Worm (Caenorhabditis elegans) whole organism, young adult: ENCODE measurements around the gene imb-2.
A peak's percentile ranks its signal among the peaks of the same experiment; 100 is the strongest.

Experiments
- B0336.3 ChIP-seq: fragments of 200-800 bp; sonication (Bioruptor generic); IDR thresholded peaks from 2 replicates; pipeline ENCODE4 v1.3.6; 2022; ENCODE audit warnings: missing genetic modification characterization, missing compliant biosample characterization
- F23B12.7 ChIP-seq: sonication (generic microtip); optimal IDR thresholded peaks from 2 replicates; lab custom pipeline; 2017; ENCODE audit warnings: missing genetic modification characterization, mild to moderate bottlenecking, missing compliant biosample characterization, antibody characterized with exemption, moderate library complexity; ENCODE audit not compliant: insufficient read depth
- F33H1.4 ChIP-seq: fragments of 200-800 bp; sonication (Bioruptor generic); IDR thresholded peaks from 2 replicates; pipeline ENCODE4 v1.3.6; 2022; ENCODE audit warnings: missing genetic modification reagents, missing genetic modification characterization, missing compliant biosample characterization
- F37B4.10 ChIP-seq: fragments of 200-800 bp; sonication (Bioruptor generic); IDR thresholded peaks from 2 replicates; pipeline ENCODE4 v1.3.6; 2022; ENCODE audit warnings: missing genetic modification characterization, missing compliant biosample characterization
- F39B2.1 ChIP-seq: fragments of 200-800 bp; sonication (Bioruptor generic); IDR thresholded peaks from 2 replicates; pipeline ENCODE4 v1.3.6; 2022; ENCODE audit warnings: missing genetic modification reagents, missing genetic modification characterization, missing compliant biosample characterization
- F57A8.1 ChIP-seq: fragments of 200-800 bp; sonication (Bioruptor generic); optimal IDR thresholded peaks from 2 replicates; lab custom pipeline; 2018; ENCODE audit warnings: mild to moderate bottlenecking, missing genetic modification characterization, moderate library complexity, missing compliant biosample characterization
- K11D2.4 ChIP-seq: fragments of 200-800 bp; sonication (Bioruptor generic); IDR thresholded peaks from 2 replicates; pipeline ENCODE4 v1.3.6; 2022; ENCODE audit warnings: missing genetic modification reagents, missing genetic modification characterization, missing compliant biosample characterization
- K12H6.12 ChIP-seq: fragments of 200-800 bp; sonication (Bioruptor generic); optimal IDR thresholded peaks from 2 replicates; lab custom pipeline; 2018; ENCODE audit warnings: mild to moderate bottlenecking, missing genetic modification characterization, missing compliant biosample characterization
- Y56A3A.18 ChIP-seq: fragments of 200-800 bp; sonication (Bioruptor generic); IDR thresholded peaks from 2 replicates; pipeline ENCODE4 v1.3.6; 2022; ENCODE audit warnings: missing genetic modification reagents, missing genetic modification characterization, missing compliant biosample characterization
- Y95B8A.8 ChIP-seq: fragments of 200-800 bp; sonication (Bioruptor generic); IDR thresholded peaks from 2 replicates; pipeline ENCODE4 v1.3.6; 2022; ENCODE audit warnings: missing genetic modification reagents, missing genetic modification characterization, missing compliant biosample characterization
- ZK185.1 ChIP-seq: sonication (generic microtip); optimal IDR thresholded peaks from 2 replicates; lab custom pipeline; 2016; ENCODE audit warnings: mild to moderate bottlenecking, missing genetic modification characterization, missing compliant biosample characterization; ENCODE audit not compliant: poor library complexity, severe bottlenecking
- ama-1 ChIP-seq, 3 experiments: fragments of 150-350 bp in 1 of 3; sonication (generic microtip) in 2 of 3; optimal IDR thresholded peaks; 2 replicates each; lab custom pipeline; 2014 to 2018; ENCODE audit warnings: missing biosample characterization in 2 of 3, missing genetic modification characterization in 2 of 3, missing genetic modification reagents in 2 of 3
- atf-7 ChIP-seq: sonication (generic microtip); optimal IDR thresholded peaks from 2 replicates; lab custom pipeline; 2017; ENCODE audit warnings: mild to moderate bottlenecking, missing genetic modification characterization, missing compliant biosample characterization
- attf-5 ChIP-seq: fragments of 200-800 bp; sonication (Bioruptor generic); optimal IDR thresholded peaks from 2 replicates; lab custom pipeline; 2018; ENCODE audit warnings: mild to moderate bottlenecking, missing genetic modification characterization, missing compliant biosample characterization
- cebp-1 ChIP-seq, 2 experiments: fragments of 200-800 bp in 1 of 2; sonication (Bioruptor generic) in 1 of 2; sonication (generic microtip) in 1 of 2; IDR thresholded peaks in 1 of 2; optimal IDR thresholded peaks in 1 of 2; 2 replicates each; pipeline versions ENCODE4 v1.3.6 to Lab custom; 2017 to 2022; ENCODE audit warnings: missing compliant biosample characterization in 2 of 2, missing genetic modification characterization in 2 of 2, mild to moderate bottlenecking in 1 of 2, missing genetic modification reagents in 1 of 2, moderate library complexity in 1 of 2
- cebp-2 ChIP-seq: fragments of 200-800 bp; sonication (Bioruptor generic); IDR thresholded peaks from 2 replicates; pipeline ENCODE4 v1.3.6; 2022; ENCODE audit warnings: missing genetic modification characterization, missing compliant biosample characterization
- dox-1 ChIP-seq: fragments of 200-800 bp; sonication (Bioruptor generic); IDR thresholded peaks from 2 replicates; pipeline ENCODE4 v1.3.6; 2022; ENCODE audit warnings: missing genetic modification reagents, missing genetic modification characterization, missing compliant biosample characterization
- dpl-1 ChIP-seq: fragments of 150-350 bp; optimal IDR thresholded peaks from 2 replicates; lab custom pipeline; 2014; ENCODE audit warnings: missing biosample characterization, missing genetic modification reagents, missing genetic modification characterization
- efl-1 ChIP-seq: fragments of 150-350 bp; optimal IDR thresholded peaks from 2 replicates; lab custom pipeline; 2014; ENCODE audit warnings: missing biosample characterization, missing genetic modification reagents, missing genetic modification characterization
- ekl-4 ChIP-seq: fragments of 200-800 bp; sonication (Bioruptor generic); IDR thresholded peaks from 2 replicates; pipeline ENCODE4 v1.3.6; 2022; ENCODE audit warnings: missing genetic modification reagents, missing genetic modification characterization, missing compliant biosample characterization
- him-1 ChIP-seq: sonication (generic microtip); optimal IDR thresholded peaks from 2 replicates; lab custom pipeline; 2016; ENCODE audit warnings: missing genotype, missing genetic modification reagents, missing genetic modification characterization, missing compliant biosample characterization
- hmg-1.2 ChIP-seq: fragments of 200-800 bp; sonication (Bioruptor generic); IDR thresholded peaks from 2 replicates; pipeline ENCODE4 v1.3.6; 2022; ENCODE audit warnings: missing genetic modification reagents, missing genetic modification characterization, missing compliant biosample characterization
- lag-1 ChIP-seq: fragments of 200-800 bp; sonication (Bioruptor generic); IDR thresholded peaks from 2 replicates; pipeline ENCODE4 v1.3.6; 2022; ENCODE audit warnings: missing genetic modification reagents, missing genetic modification characterization, missing compliant biosample characterization
- let-526 ChIP-seq: fragments of 200-800 bp; sonication (Bioruptor generic); IDR thresholded peaks from 2 replicates; pipeline ENCODE4 v1.3.6; 2022; ENCODE audit warnings: missing genetic modification reagents, missing genetic modification characterization, missing compliant biosample characterization
- let-607 ChIP-seq, 2 experiments: fragments of 200-800 bp in 1 of 2; sonication (Bioruptor generic) in 1 of 2; sonication (generic microtip) in 1 of 2; optimal IDR thresholded peaks; 2 replicates each; lab custom pipeline; 2016 to 2018; ENCODE audit warnings: mild to moderate bottlenecking in 2 of 2, missing compliant biosample characterization in 2 of 2, missing genetic modification characterization in 2 of 2, moderate library complexity in 2 of 2, missing genotype in 1 of 2
- lin-35 ChIP-seq, 3 experiments: fragments of 150-350 bp in 2 of 3; sonication (generic microtip) in 1 of 3; optimal IDR thresholded peaks; 2 replicates each; lab custom pipeline; 2014 to 2018; ENCODE audit warnings: missing biosample characterization in 3 of 3, missing genetic modification characterization in 3 of 3, missing genetic modification reagents in 3 of 3
- lin-40 ChIP-seq: sonication (generic microtip); optimal IDR thresholded peaks from 2 replicates; lab custom pipeline; 2016; ENCODE audit warnings: missing genetic modification characterization, mild to moderate bottlenecking, missing compliant biosample characterization, missing genotype, missing genetic modification reagents
- lin-54 ChIP-seq: fragments of 200-800 bp; sonication (Bioruptor generic); optimal IDR thresholded peaks from 2 replicates; lab custom pipeline; 2018; ENCODE audit warnings: mild to moderate bottlenecking, missing genetic modification characterization, missing compliant biosample characterization
- madf-10 ChIP-seq: sonication (generic microtip); optimal IDR thresholded peaks from 2 replicates; lab custom pipeline; 2016; ENCODE audit warnings: mild to moderate bottlenecking, missing genetic modification characterization, missing compliant biosample characterization
- madf-3 ChIP-seq: fragments of 200-800 bp; sonication (Bioruptor generic); IDR thresholded peaks from 2 replicates; pipeline ENCODE4 v1.3.6; 2022; ENCODE audit warnings: missing genetic modification reagents, missing genetic modification characterization, missing compliant biosample characterization
- mcd-1 ChIP-seq: fragments of 200-800 bp; sonication (Bioruptor generic); IDR thresholded peaks from 2 replicates; pipeline ENCODE4 v1.3.6; 2022; ENCODE audit warnings: missing genetic modification reagents, missing genetic modification characterization, missing compliant biosample characterization
- nhr-80 ChIP-seq: sonication (generic microtip); optimal IDR thresholded peaks from 2 replicates; lab custom pipeline; 2016; ENCODE audit warnings: missing genetic modification characterization, missing compliant biosample characterization
- pbrm-1 ChIP-seq: fragments of 200-800 bp; sonication (Bioruptor generic); IDR thresholded peaks from 2 replicates; pipeline ENCODE4 v1.3.6; 2022; ENCODE audit warnings: missing genetic modification reagents, missing genetic modification characterization, missing compliant biosample characterization
- snpc-1.3 ChIP-seq: sonication (generic microtip); optimal IDR thresholded peaks from 2 replicates; lab custom pipeline; 2017; ENCODE audit warnings: missing genetic modification characterization, mild to moderate bottlenecking, missing compliant biosample characterization, antibody characterized with exemption, moderate library complexity, missing genotype, missing genetic modification reagents; ENCODE audit not compliant: insufficient read depth
- snpc-3.4 ChIP-seq: sonication (generic microtip); optimal IDR thresholded peaks from 2 replicates; lab custom pipeline; 2017; ENCODE audit warnings: missing genetic modification characterization, mild to moderate bottlenecking, missing compliant biosample characterization, antibody characterized with exemption, moderate library complexity, missing genotype, missing genetic modification reagents
- snpc-4 ChIP-seq, 5 experiments: fragments of 150-350 bp in 1 of 5; sonication (generic microtip) in 4 of 5; optimal IDR thresholded peaks; 2 replicates each; lab custom pipeline; 2014 to 2018; ENCODE audit warnings: missing genetic modification characterization in 5 of 5, missing biosample characterization in 3 of 5, antibody characterized with exemption in 2 of 5, mild to moderate bottlenecking in 2 of 5, missing compliant biosample characterization in 2 of 5, missing genotype in 2 of 5, moderate library complexity in 2 of 5, missing genetic modification reagents in 1 of 5
- somi-1 ChIP-seq: fragments of 200-800 bp; sonication (Bioruptor generic); optimal IDR thresholded peaks from 2 replicates; lab custom pipeline; 2018; ENCODE audit warnings: mild to moderate bottlenecking, missing genetic modification characterization, missing compliant biosample characterization
- tbp1 ChIP-seq: fragments of 200-800 bp; sonication (Bioruptor generic); optimal IDR thresholded peaks from 2 replicates; lab custom pipeline; 2018; ENCODE audit warnings: mild to moderate bottlenecking, missing genetic modification characterization, missing compliant biosample characterization
- tlf-1 ChIP-seq: fragments of 200-800 bp; sonication (Bioruptor generic); optimal IDR thresholded peaks from 2 replicates; lab custom pipeline; 2018; ENCODE audit warnings: mild to moderate bottlenecking, missing genetic modification characterization, missing compliant biosample characterization
- ztf-18 ChIP-seq: sonication (generic microtip); optimal IDR thresholded peaks from 2 replicates; lab custom pipeline; 2016; ENCODE audit warnings: missing genotype, mild to moderate bottlenecking, missing genetic modification characterization, missing compliant biosample characterization
- ztf-26 ChIP-seq: sonication (generic microtip); optimal IDR thresholded peaks from 2 replicates; lab custom pipeline; 2017; ENCODE audit warnings: missing genetic modification characterization, missing compliant biosample characterization

Gene imb-2

ce11 chrII:14393766-14394165 lies 28.3 kb downstream of the imb-2 start:
- TF ChIP-seq let-526 (GFP tag; lab: Robert Waterston, UW) (no peak), F57A8.1 (GFP tag; lab: Kevin White, UChicago) (no peak), cebp-2 (GFP tag; lab: Robert Waterston, UW) (no peak), somi-1 (GFP tag; lab: Kevin White, UChicago) (no peak), ztf-26 (tag; lab: Kevin White, UChicago) (no peak), atf-7 (tag; lab: Kevin White, UChicago) (no peak), lag-1 (GFP tag; lab: Robert Waterston, UW) (no peak), him-1 (tag; lab: Kevin White, UChicago) (no peak)

- no peak for TF ChIP-seq F39B2.1 (GFP tag; lab: Robert Waterston, UW)
- TF ChIP-seq F33H1.4 (GFP tag; lab: Robert Waterston, UW), result peak; percentile 34; the same call in 1 of the 2 replicates
- peak; percentile 95 for TF ChIP-seq mcd-1 (GFP tag; lab: Robert Waterston, UW)
- TF ChIP-seq Y95B8A.8 (GFP tag; lab: Robert Waterston, UW), result no peak
- peak; percentile 41 for TF ChIP-seq dpl-1 (GFP tag; lab: Kevin White, UChicago)
- TF ChIP-seq K12H6.12 (tag; lab: Kevin White, UChicago), result peak; percentile 58
- TF ChIP-seq hmg-1.2, result peak; percentile 54
- TF ChIP-seq snpc-4 (GFP tag; optimal IDR thresholded peaks at IDR 0.05; lab: Kevin White, UChicago), result no peak
- TF ChIP-seq snpc-4 (tag; optimal IDR thresholded peaks at IDR 0.05; lab: Kevin White, UChicago), result peak; percentile 45 to 65 (median 51)
- peak in 1 of 3 experiments; percentile 87 for TF ChIP-seq lin-35 (GFP tag; optimal IDR thresholded peaks at IDR 0.05; lab: Kevin White, UChicago)
- TF ChIP-seq tbp1 (GFP tag; lab: Kevin White, UChicago), result peak; percentile 3
- TF ChIP-seq ztf-18, result peak; percentile 28
- TF ChIP-seq madf-3 (GFP tag; lab: Robert Waterston, UW), result peak; percentile 98
- peak; percentile 94 for TF ChIP-seq attf-5 (GFP tag; lab: Kevin White, UChicago)
- TF ChIP-seq somi-1 (GFP tag; lab: Kevin White, UChicago), result no peak
- TF ChIP-seq lin-40 (tag; lab: Kevin White, UChicago), result peak; percentile 65
- peak; percentile 49 for TF ChIP-seq nhr-80 (tag; lab: Kevin White, UChicago)
- TF ChIP-seq F37B4.10 (GFP tag; lab: Robert Waterston, UW), result no peak
- peak; percentile 73 for TF ChIP-seq ztf-26 (tag; lab: Kevin White, UChicago)
- no peak for TF ChIP-seq snpc-1.3
- peak; percentile 80 to 87 for TF ChIP-seq let-607 (tag; optimal IDR thresholded peaks at IDR 0.05; lab: Kevin White, UChicago)
- peak; percentile 16 for TF ChIP-seq efl-1 (GFP tag; lab: Kevin White, UChicago)
- TF ChIP-seq ZK185.1 (tag; lab: Kevin White, UChicago), result peak; percentile 60
- peak; percentile 29; the same call in 1 of the 2 replicates for TF ChIP-seq cebp-1 (GFP tag; IDR thresholded peaks at IDR 0.05; lab: Robert Waterston, UW)
- TF ChIP-seq cebp-1 (tag; optimal IDR thresholded peaks at IDR 0.05; lab: Kevin White, UChicago), result peak; percentile 84
- no peak for TF ChIP-seq ama-1 (optimal IDR thresholded peaks at IDR 0.05; lab: Kevin White, UChicago)
- TF ChIP-seq ama-1 (GFP tag; optimal IDR thresholded peaks at IDR 0.05; lab: Kevin White, UChicago), result peak in 1 of 2 experiments; percentile 5
- TF ChIP-seq him-1 (tag; lab: Kevin White, UChicago), result no peak
- no peak for TF ChIP-seq Y56A3A.18
- peak; percentile 36; the same call in 1 of the 2 replicates for TF ChIP-seq dox-1 (GFP tag; lab: Robert Waterston, UW)
- peak; percentile 15 for TF ChIP-seq snpc-3.4 (tag; lab: Kevin White, UChicago)
- 0 out of 2 replicates have a peak, but pooled peaks have one; percentile 32 for TF ChIP-seq K11D2.4 (GFP tag; lab: Robert Waterston, UW)
- peak; percentile 56 for TF ChIP-seq madf-10 (tag; lab: Kevin White, UChicago)
- 0 out of 2 replicates have a peak, but pooled peaks have one; percentile 26 for TF ChIP-seq B0336.3 (GFP tag; lab: Robert Waterston, UW)
- TF ChIP-seq ekl-4 (GFP tag; lab: Robert Waterston, UW), result peak; percentile 83
- TF ChIP-seq pbrm-1 (GFP tag; lab: Robert Waterston, UW), result peak; percentile 49; the same call in 1 of the 2 replicates
- TF ChIP-seq F23B12.7 (tag; lab: Kevin White, UChicago), result peak; percentile 56
- TF ChIP-seq lin-54, result peak; percentile 68
- TF ChIP-seq tlf-1, result peak; percentile 34
- TF ChIP-seq, all 124 proteins: peak for 29
These were observed 34.1 kb downstream of the imb-2 start for ce11 chrII:14399595-14399994.
